Fruit fly (Drosophila melanogaster): Measurements from ENCODE around the gene CG5412.
A peak's percentile ranks its signal among the peaks of the same experiment; 100 is the strongest.

Gene CG5412

DNA sequence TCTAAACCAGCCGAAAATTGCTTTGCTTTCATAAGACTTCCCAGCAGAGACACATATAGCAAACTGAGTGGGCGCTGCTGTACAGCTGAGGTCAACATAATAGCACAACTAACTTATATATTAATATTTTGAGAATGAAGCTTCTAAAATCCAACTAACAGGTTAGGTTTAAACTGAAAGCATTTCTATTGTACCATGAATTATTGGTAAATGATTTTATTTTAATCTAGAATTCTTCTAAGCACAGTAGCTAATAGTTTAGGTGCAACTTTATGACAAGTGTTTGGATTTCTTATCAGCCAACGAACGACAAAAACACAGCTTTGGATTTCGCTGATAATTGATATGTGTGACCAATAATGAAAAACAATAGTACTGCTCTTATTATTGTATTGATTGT, 21.8 kb upstream of the CG5412 start (continued):
- TF ChIP-seq CG11093 (GFP tag; IDR thresholded peaks at IDR 0.05) (peak; percentile 38; the same call in 1 of the 3 replicates), lmd (GFP tag; IDR thresholded peaks at IDR 0.05) (peak; percentile 58), sim (GFP tag; IDR thresholded peaks at IDR 0.05) (no peak), run (tag; optimal IDR thresholded peaks at IDR 0.05) (no peak), Hey (tag; optimal IDR thresholded peaks at IDR 0.05) (no peak), ci (GFP tag; IDR thresholded peaks at IDR 0.05) (no peak), Hr3 (GFP tag; optimal IDR thresholded peaks at IDR 0.05) (no peak), HLH3B (GFP tag; IDR thresholded peaks at IDR 0.05) (peak; percentile 50), Camta (GFP tag; optimal IDR thresholded peaks at IDR 0.05) (no peak), CG12769 (tag; optimal IDR thresholded peaks at IDR 0.05) (no peak), CG13287 (GFP tag; IDR thresholded peaks at IDR 0.05; ENCODE audit: partially characterized antibody) (no peak), yki (optimal IDR thresholded peaks at IDR 0.05) (no peak), trh (GFP tag; optimal IDR thresholded peaks at IDR 0.05) (no peak), CG14050 (GFP tag; IDR thresholded peaks at IDR 0.05) (peak; percentile 58; the same call in 2 of the 3 replicates), crp (GFP tag; optimal IDR thresholded peaks at IDR 0.05) (no peak), Bdp1 (GFP tag; optimal IDR thresholded peaks at IDR 0.05) (no peak), Atf6 (GFP tag; IDR thresholded peaks at IDR 0.05) (peak; percentile 78), GATAe (GFP tag; conservative IDR thresholded peaks at IDR 0.05) (0 out of 2 replicates have a peak, but pooled peaks have one; percentile 14), wdn (GFP tag; IDR thresholded peaks at IDR 0.05) (no peak), CG31441 (GFP tag; IDR thresholded peaks at IDR 0.05) (peak; percentile 77), slou (GFP tag; optimal IDR thresholded peaks at IDR 0.05) (peak; percentile 14), CG2120 (GFP tag; optimal IDR thresholded peaks at IDR 0.05) (no peak), tx (GFP tag; optimal IDR thresholded peaks at IDR 0.05) (no peak), CTCF (GFP tag; optimal IDR thresholded peaks at IDR 0.05) (no peak), nerfin-1 (tag; optimal IDR thresholded peaks at IDR 0.05) (no peak), Trl (optimal IDR thresholded peaks at IDR 0.05) (no peak), Trl (GFP tag; optimal IDR thresholded peaks at IDR 0.05) (peak; percentile 16), Taf1 (GFP tag; IDR thresholded peaks at IDR 0.05) (no peak), ems (GFP tag; optimal IDR thresholded peaks at IDR 0.05) (peak; percentile 57), NfI (GFP tag; optimal IDR thresholded peaks at IDR 0.05) (peak; percentile 2), bowl (GFP tag; IDR thresholded peaks at IDR 0.05) (no peak), Stat92E (GFP tag; optimal IDR thresholded peaks at IDR 0.05) (peak in 1 of 3 experiments; percentile 22), Hr39 (optimal IDR thresholded peaks at IDR 0.05) (no peak), repo (GFP tag; optimal IDR thresholded peaks at IDR 0.05) (no peak), lab (GFP tag; optimal IDR thresholded peaks at IDR 0.05) (peak; percentile 89), br (optimal IDR thresholded peaks at IDR 0.05) (no peak), bab2 (GFP tag; optimal IDR thresholded peaks at IDR 0.05) (peak; percentile 32), Bgb (GFP tag; IDR thresholded peaks at IDR 0.05; ENCODE audit: partially characterized antibody) (no peak), odd (GFP tag; optimal IDR thresholded peaks at IDR 0.05) (no peak), Chrac-16 (GFP tag; optimal IDR thresholded peaks at IDR 0.05) (no peak), CG6689 (GFP tag; IDR thresholded peaks at IDR 0.05) (peak; percentile 48), CG5180 (GFP tag; optimal IDR thresholded peaks at IDR 0.05) (peak; percentile 53), chn (GFP tag; optimal IDR thresholded peaks at IDR 0.05) (no peak), sna (GFP tag; IDR thresholded peaks at IDR 0.05; ENCODE audit: partially characterized antibody) (no peak), CG10366 (GFP tag; IDR thresholded peaks at IDR 0.05) (no peak), oc (tag; optimal IDR thresholded peaks at IDR 0.05) (no peak), CG11695 (GFP tag; IDR thresholded peaks at IDR 0.05) (peak; percentile 82), D (optimal IDR thresholded peaks at IDR 0.05) (no peak), D (GFP tag; optimal IDR thresholded peaks at IDR 0.05) (peak; percentile 40), Sry-δ (GFP tag; optimal IDR thresholded peaks at IDR 0.05) (no peak), CG14667 (GFP tag; IDR thresholded peaks at IDR 0.05) (no peak; the same call in 1 of the 2 replicates), CG10654 (GFP tag; optimal IDR thresholded peaks at IDR 0.05) (no peak), Eip74EF (GFP tag; optimal IDR thresholded peaks at IDR 0.05) (peak in 1 of 2 experiments; percentile 56), CG8359 (GFP tag; optimal IDR thresholded peaks at IDR 0.05; ENCODE audit: borderline replicate concordance) (no peak)

Measured in whole organism, embryonic.